Fruit fly (Drosophila melanogaster): ENCODE measurements around the gene ovo.
A peak's percentile ranks its signal among the peaks of the same experiment; 100 is the strongest.

The ovo gene

dm6 chrX:5046256-5046894 is 1.7 kb upstream of the ovo start (continued):
- TF ChIP-seq CG8359 (GFP tag; optimal IDR thresholded peaks at IDR 0.05; ENCODE audit: borderline replicate concordance) = peak; percentile 60
- TF ChIP-seq H15 (GFP tag; IDR thresholded peaks at IDR 0.05) = peak; percentile 78; the same call in 2 of the 3 replicates
- no peak for TF ChIP-seq CG7963 (GFP tag; IDR thresholded peaks at IDR 0.05; ENCODE audit: partially characterized antibody)
- TF ChIP-seq CG17568 (GFP tag; optimal IDR thresholded peaks at IDR 0.05) = peak; percentile 65
- TF ChIP-seq CG2116 (GFP tag; optimal IDR thresholded peaks at IDR 0.05) = peak; percentile 43
- TF ChIP-seq zen2 (GFP tag; IDR thresholded peaks at IDR 0.05; ENCODE audit: partially characterized antibody) = no peak
- no peak for TF ChIP-seq gro (GFP tag; optimal IDR thresholded peaks at IDR 0.05)
- peak; percentile 52 for TF ChIP-seq vfl (GFP tag; optimal IDR thresholded peaks at IDR 0.05)
- TF ChIP-seq Ptx1 (GFP tag; IDR thresholded peaks at IDR 0.05) = peak; percentile 89
- no peak for TF ChIP-seq insv (GFP tag; optimal IDR thresholded peaks at IDR 0.05)
- no peak for TF ChIP-seq pros (GFP tag; optimal IDR thresholded peaks at IDR 0.05)
- TF ChIP-seq Fer1 (GFP tag; optimal IDR thresholded peaks at IDR 0.05) = peak; percentile 76
- TF ChIP-seq mirr (GFP tag; optimal IDR thresholded peaks at IDR 0.05) = no peak
- TF ChIP-seq CG2199 (GFP tag; IDR thresholded peaks at IDR 0.05) = no peak
- no peak for TF ChIP-seq CG10431 (GFP tag; optimal IDR thresholded peaks at IDR 0.05)
- peak; percentile 64 for TF ChIP-seq CG10147 (GFP tag; optimal IDR thresholded peaks at IDR 0.05)
- peak; percentile 80 for TF ChIP-seq Oli (tag; optimal IDR thresholded peaks at IDR 0.05)
- TF ChIP-seq usp (GFP tag; optimal IDR thresholded peaks at IDR 0.05) = no peak
- peak; percentile 87 for TF ChIP-seq CG31441 (GFP tag; IDR thresholded peaks at IDR 0.05)
- TF ChIP-seq CG3847 (GFP tag; IDR thresholded peaks at IDR 0.05) = peak; percentile 76
- TF ChIP-seq Pdp1 (GFP tag; optimal IDR thresholded peaks at IDR 0.05) = peak in 1 of 2 experiments; percentile 61
- TF ChIP-seq eve (GFP tag; optimal IDR thresholded peaks at IDR 0.05) = peak in 1 of 2 experiments; percentile 89
- TF ChIP-seq CG13775 (GFP tag; optimal IDR thresholded peaks at IDR 0.05) = peak; percentile 84
- peak; percentile 84 for TF ChIP-seq CG17361 (GFP tag; IDR thresholded peaks at IDR 0.05)
- TF ChIP-seq da (GFP tag; optimal IDR thresholded peaks at IDR 0.05) = no peak
- peak; percentile 78 for TF ChIP-seq CG11695 (GFP tag; IDR thresholded peaks at IDR 0.05)
- TF ChIP-seq bbx (GFP tag; IDR thresholded peaks at IDR 0.05; ENCODE audit: partially characterized antibody) = no peak
- TF ChIP-seq CG6683 (GFP tag; optimal IDR thresholded peaks at IDR 0.05) = no peak
- TF ChIP-seq odd (GFP tag; optimal IDR thresholded peaks at IDR 0.05) = peak; percentile 67
- TF ChIP-seq CG10366 (GFP tag; IDR thresholded peaks at IDR 0.05) = peak; percentile 64
- TF ChIP-seq br (optimal IDR thresholded peaks at IDR 0.05) = no peak
- TF ChIP-seq Scr (GFP tag; IDR thresholded peaks at IDR 0.05; ENCODE audit: partially characterized antibody) = no peak
- TF ChIP-seq fu2 (GFP tag; optimal IDR thresholded peaks at IDR 0.05) = peak; percentile 3
- TF ChIP-seq Hand (GFP tag; optimal IDR thresholded peaks at IDR 0.05) = peak; percentile 10
- peak; percentile 79 for TF ChIP-seq zfh1 (GFP tag; IDR thresholded peaks at IDR 0.05)
- TF ChIP-seq bigmax (GFP tag; optimal IDR thresholded peaks at IDR 0.05) = no peak
- TF ChIP-seq Lhr (GFP tag; optimal IDR thresholded peaks at IDR 0.05) = peak; percentile 42
- TF ChIP-seq sima (GFP tag; optimal IDR thresholded peaks at IDR 0.05) = no peak
- TF ChIP-seq zen (tag; optimal IDR thresholded peaks at IDR 0.05) = peak; percentile 73
- TF ChIP-seq CG34422 (GFP tag; IDR thresholded peaks at IDR 0.05) = peak; percentile 75
- TF ChIP-seq Drgx (GFP tag; IDR thresholded peaks at IDR 0.05) = peak; percentile 87
- TF ChIP-seq CG4328 (GFP tag; optimal IDR thresholded peaks at IDR 0.05) = peak; percentile 62
- TF ChIP-seq Sin3A (optimal IDR thresholded peaks at IDR 0.05) = no peak
- no peak for TF ChIP-seq ash1 (GFP tag; optimal IDR thresholded peaks at IDR 0.05)
- TF ChIP-seq scrt (GFP tag; optimal IDR thresholded peaks at IDR 0.05) = peak; percentile 69
- no peak for TF ChIP-seq MESR4 (GFP tag; optimal IDR thresholded peaks at IDR 0.05)
- peak; percentile 31 for TF ChIP-seq btn (GFP tag; optimal IDR thresholded peaks at IDR 0.05)
- TF ChIP-seq CG16779 (GFP tag; IDR thresholded peaks at IDR 0.05) = no peak
- TF ChIP-seq CG10209 (GFP tag; optimal IDR thresholded peaks at IDR 0.05) = peak; percentile 77
- peak; percentile 31; the same call in 1 of the 2 replicates for TF ChIP-seq klu (GFP tag; IDR thresholded peaks at IDR 0.05)

Measured in whole organism, embryonic.